Worm (Caenorhabditis elegans) whole organism, L4/young adult: ENCODE data around the gene C47E12.2.

Source experiments
- dao-5 ChIP-seq: sonication (generic microtip); optimal IDR thresholded peaks from 2 replicates; lab custom pipeline; 2016; ENCODE audit warnings: missing genotype, missing genetic modification characterization, moderate library complexity, missing compliant biosample characterization
- him-1 ChIP-seq: sonication (generic microtip); optimal IDR thresholded peaks from 2 replicates; lab custom pipeline; 2016; ENCODE audit warnings: missing genotype, missing genetic modification reagents, missing genetic modification characterization, missing compliant biosample characterization

- TF ChIP-seq dao-5 (tag; lab: Kevin White, UChicago) = no peak
- no peak for TF ChIP-seq him-1 (tag; lab: Kevin White, UChicago)
Measured at ce11 chrIV:10017633-10018032, 14.3 kb upstream of the C47E12.2 start, which contains the start of gene F44D12.2.
